Worm (Caenorhabditis elegans): ENCODE data around the gene C17C3.1.
"Not testable (repeated sequence)": the region's sequence is repeated elsewhere in the genome, so short reads cannot be mapped to it uniquely, and the experiment has no call there.

The C17C3.1 gene

ce11 chrII:5534939-5535338 lies 35.4 kb upstream of the C17C3.1 start, which contains the start of gene hlh-25:
Gene hlh-25, plus strand, starts transcription at chrII:5535239.
- TF ChIP-seq aly-1, hmbx-1, ceh-36 (tag; optimal IDR thresholded peaks at IDR 0.05): not testable (repeated sequence)

- no peak for TF ChIP-seq tra-4 (tag; optimal IDR thresholded peaks at IDR 0.05)
- TF ChIP-seq B0310.2 (tag; optimal IDR thresholded peaks at IDR 0.05), result no peak
- no peak for TF ChIP-seq ets-7 (tag; optimal IDR thresholded peaks at IDR 0.05)
- TF ChIP-seq flt-1 (GFP tag; IDR thresholded peaks at IDR 0.05), result no peak
- TF ChIP-seq tbx-37 (GFP tag; conservative IDR thresholded peaks at IDR 0.05), result no peak
- TF ChIP-seq ceh-13 (GFP tag; optimal IDR thresholded peaks at IDR 0.05), result no peak
- no peak for TF ChIP-seq hmbx-1 (tag; optimal IDR thresholded peaks at IDR 0.05)
- TF ChIP-seq hmg-4 (GFP tag; optimal IDR thresholded peaks at IDR 0.05), result no peak
- TF ChIP-seq aly-1 (tag; optimal IDR thresholded peaks at IDR 0.05), result no peak
- TF ChIP-seq tbx-11 (GFP tag; IDR thresholded peaks at IDR 0.05), result no peak
- TF ChIP-seq ceh-36 (tag; optimal IDR thresholded peaks at IDR 0.05), result no peak
- TF ChIP-seq hnd-1 (tag; optimal IDR thresholded peaks at IDR 0.05), result no peak
Measured at ce11 chrII:5537078-5537477, 33.3 kb upstream of the C17C3.1 start.

DNA sequence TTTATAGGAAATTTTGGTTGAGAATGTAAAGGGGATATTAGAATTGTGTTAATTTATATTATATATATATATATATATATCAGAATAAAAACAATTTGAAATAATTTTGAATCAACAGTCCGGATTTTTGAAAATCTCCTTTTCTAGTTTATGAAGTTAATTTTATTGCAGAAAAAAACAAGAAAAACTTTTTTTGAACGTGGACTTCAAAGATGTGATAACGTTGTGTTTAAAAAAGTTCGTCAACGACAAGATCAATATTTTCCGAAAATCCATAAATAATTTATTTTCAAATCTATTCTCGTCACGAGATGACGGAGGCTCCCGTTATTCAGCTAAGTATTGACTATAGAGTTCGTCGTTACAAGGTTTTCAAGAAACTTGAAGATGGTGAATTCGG lies 32.8 kb upstream of the C17C3.1 start, which contains the start of gene C17C3.11:
Gene C17C3.11, plus strand, starts transcription at position 301 of the 400 bp plus-strand sequence.
- TF ChIP-seq aly-1 (tag; optimal IDR thresholded peaks at IDR 0.05), result no peak
- TF ChIP-seq B0310.2 (tag; optimal IDR thresholded peaks at IDR 0.05), result no peak
- no peak for TF ChIP-seq ama-1 (optimal IDR thresholded peaks at IDR 0.05)
- TF ChIP-seq flt-1 (GFP tag; IDR thresholded peaks at IDR 0.05), result no peak
- no peak for TF ChIP-seq ets-7 (tag; optimal IDR thresholded peaks at IDR 0.05)
- TF ChIP-seq sea-1 (GFP tag; conservative IDR thresholded peaks at IDR 0.05), result no peak

- TF ChIP-seq ceh-36 (tag; optimal IDR thresholded peaks at IDR 0.05); ceh-13 (GFP tag; optimal IDR thresholded peaks at IDR 0.05); pes-1 (GFP tag; IDR thresholded peaks at IDR 0.05): not testable (repeated sequence)
Measured at ce11 chrII:5540113-5540512, 30.3 kb upstream of the C17C3.1 start, which contains the start of gene hlh-27. Gene hlh-27, minus strand, starts transcription at chrII:5540213.

DNA sequence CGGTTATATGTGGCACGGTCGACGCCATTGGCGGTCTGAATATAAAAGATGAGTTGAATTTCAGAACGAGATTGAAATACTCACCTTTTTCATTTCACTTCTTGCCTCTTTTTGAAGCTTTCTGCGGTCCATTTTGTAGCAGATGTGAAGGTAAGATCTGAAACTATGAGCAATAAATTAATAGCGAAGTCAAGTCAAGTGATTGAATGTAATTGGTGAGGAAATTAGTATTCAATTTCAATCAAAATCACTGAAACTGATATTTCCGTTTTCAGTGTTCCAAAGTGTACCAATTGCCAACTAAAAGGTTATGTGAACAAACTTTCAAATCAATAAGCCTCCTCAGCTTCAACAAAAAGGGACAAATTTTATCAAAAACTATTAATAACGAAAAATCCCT lies 28.7 kb upstream of the C17C3.1 start, which contains the start of gene C17C3.24:
Gene C17C3.24, minus strand, starts transcription at position 101 of the 400 bp plus-strand sequence.
- no peak for TF ChIP-seq B0310.2 (tag; optimal IDR thresholded peaks at IDR 0.05)
- no peak for TF ChIP-seq tra-4 (tag; optimal IDR thresholded peaks at IDR 0.05)
- TF ChIP-seq hnd-1 (tag; optimal IDR thresholded peaks at IDR 0.05), result no peak
- TF ChIP-seq hmbx-1 (tag; optimal IDR thresholded peaks at IDR 0.05), result no peak
- no peak for TF ChIP-seq ets-7 (tag; optimal IDR thresholded peaks at IDR 0.05)
- TF ChIP-seq hmg-4 (GFP tag; optimal IDR thresholded peaks at IDR 0.05), result no peak
- TF ChIP-seq scrt-1 (GFP tag; IDR thresholded peaks at IDR 0.05), result no peak
- no peak for TF ChIP-seq ceh-36 (tag; optimal IDR thresholded peaks at IDR 0.05)
- TF ChIP-seq tbx-37 (GFP tag; conservative IDR thresholded peaks at IDR 0.05), result no peak
- no peak for TF ChIP-seq aly-1 (tag; optimal IDR thresholded peaks at IDR 0.05)
- TF ChIP-seq F13C5.2 (tag; optimal IDR thresholded peaks at IDR 0.05), result no peak
- no peak for TF ChIP-seq flt-1 (GFP tag; IDR thresholded peaks at IDR 0.05)
- TF ChIP-seq ceh-13 (GFP tag; optimal IDR thresholded peaks at IDR 0.05), result no peak
- no peak for TF ChIP-seq pes-1 (GFP tag; IDR thresholded peaks at IDR 0.05)
- TF ChIP-seq ama-1 (optimal IDR thresholded peaks at IDR 0.05), result no peak

DNA sequence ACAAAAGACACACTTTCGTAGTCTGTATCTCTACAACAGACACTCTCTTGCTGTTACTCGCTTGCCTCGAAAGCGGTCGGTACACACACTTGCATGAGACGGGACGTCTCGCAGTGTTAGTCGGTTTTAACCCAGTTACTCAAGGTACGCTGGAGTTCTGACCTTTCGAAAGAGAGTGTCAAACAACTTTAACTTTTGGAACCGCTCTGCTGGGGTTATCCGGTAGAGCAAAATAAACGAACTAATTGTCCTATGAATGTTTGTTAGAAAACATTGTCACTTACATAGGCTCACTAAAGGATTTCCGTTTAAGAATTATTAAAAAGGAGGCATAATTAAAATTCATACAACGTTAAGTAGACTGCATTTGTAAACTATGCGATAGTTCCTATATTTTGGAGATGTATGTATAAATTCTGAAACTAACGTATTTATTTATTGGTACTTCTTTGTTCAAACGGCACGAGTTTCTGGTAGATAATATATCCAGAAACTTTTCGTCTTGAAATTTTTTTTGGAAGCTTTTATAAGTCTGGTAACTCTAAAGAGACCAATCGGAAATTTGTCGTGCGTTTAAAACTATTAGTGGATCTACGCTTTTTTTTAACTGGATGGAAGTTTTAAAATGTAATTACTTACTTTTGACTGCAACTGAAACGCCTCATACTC lies 26.8 kb upstream of the C17C3.1 start:
- TF ChIP-seq ceh-13 (GFP tag; optimal IDR thresholded peaks at IDR 0.05) (peak; percentile 30), hmbx-1 (tag; optimal IDR thresholded peaks at IDR 0.05) (peak; percentile 83), B0310.2 (tag; optimal IDR thresholded peaks at IDR 0.05) (peak; percentile 91), tra-4 (tag; optimal IDR thresholded peaks at IDR 0.05) (peak; percentile 88), scrt-1 (GFP tag; IDR thresholded peaks at IDR 0.05) (peak; percentile 78), hnd-1 (tag; optimal IDR thresholded peaks at IDR 0.05) (peak; percentile 59), aly-1 (tag; optimal IDR thresholded peaks at IDR 0.05) (no peak), flt-1 (GFP tag; IDR thresholded peaks at IDR 0.05) (peak; percentile 60; the same call in 1 of the 2 replicates), F13C5.2 (tag; optimal IDR thresholded peaks at IDR 0.05) (peak; percentile 95), ama-1 (optimal IDR thresholded peaks at IDR 0.05) (peak; percentile 100), tbx-37 (GFP tag; conservative IDR thresholded peaks at IDR 0.05) (peak; percentile 59), tbx-11 (GFP tag; IDR thresholded peaks at IDR 0.05) (peak; percentile 85), hmg-4 (GFP tag; optimal IDR thresholded peaks at IDR 0.05) (peak; percentile 90), pes-1 (GFP tag; IDR thresholded peaks at IDR 0.05) (peak; percentile 78), ets-7 (tag; optimal IDR thresholded peaks at IDR 0.05) (peak; percentile 77), ceh-36 (tag; optimal IDR thresholded peaks at IDR 0.05) (peak; percentile 85), sea-1 (GFP tag; conservative IDR thresholded peaks at IDR 0.05) (peak; percentile 90)

ce11 chrII:5544145-5544515 lies 26.2 kb upstream of the C17C3.1 start:
- TF ChIP-seq B0310.2 (tag; optimal IDR thresholded peaks at IDR 0.05) (no peak), hnd-1 (tag; optimal IDR thresholded peaks at IDR 0.05) (no peak), ets-7 (tag; optimal IDR thresholded peaks at IDR 0.05) (no peak), tra-4 (tag; optimal IDR thresholded peaks at IDR 0.05) (no peak), sea-1 (GFP tag; conservative IDR thresholded peaks at IDR 0.05) (no peak), ceh-36 (tag; optimal IDR thresholded peaks at IDR 0.05) (no peak), tbx-37 (GFP tag; conservative IDR thresholded peaks at IDR 0.05) (no peak), scrt-1 (GFP tag; IDR thresholded peaks at IDR 0.05) (no peak), ceh-13 (GFP tag; optimal IDR thresholded peaks at IDR 0.05) (no peak)

DNA sequence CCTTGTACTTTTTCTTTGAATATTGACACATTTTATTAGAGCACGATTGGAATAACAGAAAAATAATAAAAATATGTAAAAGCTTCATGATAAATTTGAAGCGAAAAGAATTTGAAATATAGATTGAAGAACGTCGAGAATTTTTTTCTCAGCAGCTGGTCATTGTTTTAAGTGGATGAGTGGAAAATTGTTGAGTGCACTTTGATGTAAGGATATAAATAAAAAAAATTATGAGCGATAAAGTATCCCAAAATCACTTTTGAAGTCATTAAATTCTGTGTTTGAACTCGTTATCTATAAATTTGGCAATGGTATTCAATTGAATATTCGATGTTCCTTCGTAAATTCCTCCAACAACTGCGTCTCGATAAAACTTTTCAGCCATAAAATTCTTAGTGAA lies 25.6 kb upstream of the C17C3.1 start, which contains the start of gene ins-13:
Gene ins-13, minus strand, starts transcription at position 101 of the 400 bp plus-strand sequence.
- no peak for TF ChIP-seq ets-7 (tag; optimal IDR thresholded peaks at IDR 0.05)

Data from whole organism, early embryonic.